Fruit fly (Drosophila melanogaster): ENCODE data around the gene CG2926.

CG2926 gene

DNA sequence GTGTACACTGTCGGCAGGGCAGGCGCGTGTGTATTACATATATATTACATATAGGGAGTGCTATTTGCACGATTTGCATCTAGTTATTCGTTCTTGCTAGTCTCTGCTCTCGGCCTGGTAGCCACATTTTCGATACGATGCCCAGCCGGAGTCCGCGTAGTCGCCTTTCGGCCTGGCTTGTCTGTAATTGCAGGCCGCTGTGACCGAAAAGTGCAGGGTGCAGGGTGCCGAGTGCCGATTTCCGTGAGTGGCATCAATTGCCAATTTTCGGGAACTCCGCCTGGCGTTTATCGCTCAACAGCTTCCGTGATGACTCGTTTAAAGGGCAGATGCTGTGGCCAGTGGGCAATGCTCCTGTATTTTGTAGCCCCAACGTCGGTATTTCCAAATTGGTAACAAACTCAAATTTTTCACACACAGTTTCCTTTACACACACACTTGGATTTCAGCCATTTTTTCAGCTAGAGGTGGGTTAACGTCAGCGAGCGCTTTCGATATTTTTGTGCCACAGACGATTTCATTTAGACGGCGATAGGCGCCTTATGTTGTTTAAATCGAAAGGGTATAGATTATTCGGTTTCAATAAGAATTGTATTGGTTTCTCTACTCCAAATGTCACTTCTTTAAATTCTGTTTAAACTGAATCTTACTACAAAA lies at the start of gene CG2926 (continued):
- TF ChIP-seq CG7839 (tag; optimal IDR thresholded peaks at IDR 0.05) (no peak), ara (GFP tag; IDR thresholded peaks at IDR 0.05) (no peak), CG1792 (GFP tag; optimal IDR thresholded peaks at IDR 0.05) (no peak), cwo (GFP tag; optimal IDR thresholded peaks at IDR 0.05) (no peak), D (optimal IDR thresholded peaks at IDR 0.05) (no peak), D (GFP tag; optimal IDR thresholded peaks at IDR 0.05) (no peak), CG7556 (GFP tag; optimal IDR thresholded peaks at IDR 0.05) (no peak), schlank (tag; optimal IDR thresholded peaks at IDR 0.05) (no peak), CG11504 (tag; optimal IDR thresholded peaks at IDR 0.05) (no peak), tap (tag; optimal IDR thresholded peaks at IDR 0.05) (no peak), crc (GFP tag; optimal IDR thresholded peaks at IDR 0.05) (no peak), CTCF (GFP tag; optimal IDR thresholded peaks at IDR 0.05) (no peak), Aef1 (GFP tag; IDR thresholded peaks at IDR 0.05) (0 out of 3 replicates have a peak, but pooled peaks have one; percentile 13), CG43689 (GFP tag; IDR thresholded peaks at IDR 0.05) (no peak), Nf-YC (tag; optimal IDR thresholded peaks at IDR 0.05) (no peak), Kr (GFP tag; optimal IDR thresholded peaks at IDR 0.05) (no peak), zfh2 (GFP tag; optimal IDR thresholded peaks at IDR 0.05) (peak; percentile 44), bbx (GFP tag; IDR thresholded peaks at IDR 0.05; ENCODE audit: partially characterized antibody) (peak; percentile 93), sna (GFP tag; IDR thresholded peaks at IDR 0.05; ENCODE audit: partially characterized antibody) (peak; percentile 59), HLH3B (GFP tag; IDR thresholded peaks at IDR 0.05) (0 out of 2 replicates have a peak, but pooled peaks have one; percentile 6), CG12155 (GFP tag; optimal IDR thresholded peaks at IDR 0.05) (peak; percentile 66), Ada2b (GFP tag; IDR thresholded peaks at IDR 0.05) (0 out of 2 replicates have a peak, but pooled peaks have one; percentile 5), CG32767 (GFP tag; IDR thresholded peaks at IDR 0.05) (peak; percentile 57; the same call in 1 of the 2 replicates), sisA (GFP tag; IDR thresholded peaks at IDR 0.05) (no peak), ttk (GFP tag; IDR thresholded peaks at IDR 0.05) (0 out of 2 replicates have a peak, but pooled peaks have one; percentile 5), sug (tag; optimal IDR thresholded peaks at IDR 0.05) (no peak), CG1603 (tag; optimal IDR thresholded peaks at IDR 0.05) (no peak), CG7745 (tag; optimal IDR thresholded peaks at IDR 0.05) (no peak), odd (GFP tag; optimal IDR thresholded peaks at IDR 0.05) (no peak), CG9215 (GFP tag; IDR thresholded peaks at IDR 0.05) (no peak), CG10431 (GFP tag; optimal IDR thresholded peaks at IDR 0.05) (no peak), HLH54F (GFP tag; optimal IDR thresholded peaks at IDR 0.05) (peak; percentile 46), CG17385 (GFP tag; optimal IDR thresholded peaks at IDR 0.05) (no peak), Ets65A (GFP tag) (peak; percentile 93), CG12744 (GFP tag; optimal IDR thresholded peaks at IDR 0.05) (no peak), pho (GFP tag; optimal IDR thresholded peaks at IDR 0.05) (peak; percentile 60), Xrp1 (GFP tag; IDR thresholded peaks at IDR 0.05) (0 out of 2 replicates have a peak, but pooled peaks have one; percentile 15), Hmr (GFP tag; optimal IDR thresholded peaks at IDR 0.05) (no peak), CG13123 (GFP tag; optimal IDR thresholded peaks at IDR 0.05) (no peak), CG11398 (GFP tag; optimal IDR thresholded peaks at IDR 0.05) (no peak), CG9932 (GFP tag; IDR thresholded peaks at IDR 0.05) (peak; percentile 79), gro (GFP tag; optimal IDR thresholded peaks at IDR 0.05) (no peak), CG18599 (GFP tag; optimal IDR thresholded peaks at IDR 0.05) (no peak), CG16815 (GFP tag; optimal IDR thresholded peaks at IDR 0.05) (no peak), Dref (GFP tag; IDR thresholded peaks at IDR 0.05) (peak; percentile 81), CG14667 (GFP tag; IDR thresholded peaks at IDR 0.05) (no peak), ATbp (GFP tag; optimal IDR thresholded peaks at IDR 0.05) (no peak), CG34422 (GFP tag; IDR thresholded peaks at IDR 0.05) (peak; percentile 82; the same call in 2 of the 3 replicates), sima (GFP tag; optimal IDR thresholded peaks at IDR 0.05) (no peak), Rfx (GFP tag; IDR thresholded peaks at IDR 0.05) (peak; percentile 78), CG18764 (GFP tag; optimal IDR thresholded peaks at IDR 0.05) (no peak), emc (GFP tag; optimal IDR thresholded peaks at IDR 0.05) (peak; percentile 13)
